Fruit fly (Drosophila melanogaster): ENCODE data around the gene CG17544.
A peak's percentile ranks its signal among the peaks of the same experiment; 100 is the strongest.

CG17544 gene

DNA sequence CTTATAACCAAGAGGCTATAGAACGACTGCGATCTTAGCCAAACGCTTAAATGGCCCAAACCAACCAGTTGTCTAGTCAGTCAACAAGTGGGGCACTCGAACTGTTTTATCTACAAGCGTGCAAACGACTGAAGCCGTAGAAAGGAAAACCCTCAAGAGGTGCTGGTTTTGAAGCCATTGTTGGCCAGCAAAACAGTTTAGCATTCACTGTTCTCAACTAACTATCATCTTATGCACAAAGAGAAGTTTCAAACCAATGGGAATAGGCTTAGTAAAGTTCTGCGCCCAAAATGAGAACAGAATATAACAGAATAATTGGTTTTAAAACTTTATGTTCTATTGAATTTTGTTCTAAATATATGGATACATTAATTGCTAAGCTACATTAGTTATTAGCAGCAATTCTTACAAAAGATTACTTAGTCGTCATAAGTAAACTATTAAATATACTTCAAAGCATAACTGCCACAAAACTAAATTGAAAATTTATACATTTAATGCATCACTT is 4.5 kb downstream of the CG17544 start, which contains the start of gene CG31798 (continued):
- TF ChIP-seq Fer1 (GFP tag; optimal IDR thresholded peaks at IDR 0.05) = no peak
- TF ChIP-seq Hr51 (GFP tag; optimal IDR thresholded peaks at IDR 0.05) = no peak
- TF ChIP-seq CG9437 (GFP tag; optimal IDR thresholded peaks at IDR 0.05) = no peak
- no peak for TF ChIP-seq luna (GFP tag; optimal IDR thresholded peaks at IDR 0.05)
- no peak for TF ChIP-seq jing (GFP tag; optimal IDR thresholded peaks at IDR 0.05)
- no peak for TF ChIP-seq CG11085 (GFP tag; IDR thresholded peaks at IDR 0.05)
- no peak for TF ChIP-seq CG10366 (GFP tag; IDR thresholded peaks at IDR 0.05)
- no peak for TF ChIP-seq Kr (GFP tag; optimal IDR thresholded peaks at IDR 0.05)
- TF ChIP-seq Ssrp (tag; optimal IDR thresholded peaks at IDR 0.05) = no peak
- no peak for TF ChIP-seq p53 (GFP tag; optimal IDR thresholded peaks at IDR 0.05)
- TF ChIP-seq lbe (GFP tag; optimal IDR thresholded peaks at IDR 0.05) = no peak
- peak; percentile 86 for TF ChIP-seq cad (GFP tag; optimal IDR thresholded peaks at IDR 0.05)
- TF ChIP-seq Lhr (GFP tag; optimal IDR thresholded peaks at IDR 0.05) = no peak
- TF ChIP-seq Mad (GFP tag; optimal IDR thresholded peaks at IDR 0.05) = no peak
- TF ChIP-seq ara (GFP tag; IDR thresholded peaks at IDR 0.05) = no peak
- no peak for TF ChIP-seq CG18619 (GFP tag; optimal IDR thresholded peaks at IDR 0.05)
- TF ChIP-seq CG18476 (GFP tag; optimal IDR thresholded peaks at IDR 0.05) = no peak
- TF ChIP-seq CG17568 (GFP tag; optimal IDR thresholded peaks at IDR 0.05) = no peak
- no peak for TF ChIP-seq CG3407 (GFP tag; optimal IDR thresholded peaks at IDR 0.05)
- no peak for TF ChIP-seq Six4 (GFP tag; optimal IDR thresholded peaks at IDR 0.05)
- no peak for TF ChIP-seq NFAT (GFP tag; IDR thresholded peaks at IDR 0.05)
- no peak for TF ChIP-seq Nf-YA (GFP tag; IDR thresholded peaks at IDR 0.05)
- no peak for TF ChIP-seq CG10147 (GFP tag; optimal IDR thresholded peaks at IDR 0.05)
- TF ChIP-seq hkb (optimal IDR thresholded peaks at IDR 0.05) = no peak
- no peak for TF ChIP-seq hkb (GFP tag; IDR thresholded peaks at IDR 0.05)
- TF ChIP-seq CG11504 (tag; optimal IDR thresholded peaks at IDR 0.05) = no peak
- TF ChIP-seq CG8944 (GFP tag; optimal IDR thresholded peaks at IDR 0.05) = no peak
- no peak for TF ChIP-seq Atf3 (GFP tag; optimal IDR thresholded peaks at IDR 0.05)
- TF ChIP-seq CG17359 (tag; optimal IDR thresholded peaks at IDR 0.05) = no peak
- no peak for TF ChIP-seq al (GFP tag; IDR thresholded peaks at IDR 0.05)
- no peak for TF ChIP-seq Hr78 (GFP tag; optimal IDR thresholded peaks at IDR 0.05)
- no peak for TF ChIP-seq H15 (GFP tag; IDR thresholded peaks at IDR 0.05)
- no peak for TF ChIP-seq gcm (GFP tag; optimal IDR thresholded peaks at IDR 0.05)
- TF ChIP-seq CG12391 (tag; optimal IDR thresholded peaks at IDR 0.05) = no peak
- TF ChIP-seq ftz-f1 (GFP tag; optimal IDR thresholded peaks at IDR 0.05) = no peak
- TF ChIP-seq D19A (tag; optimal IDR thresholded peaks at IDR 0.05) = no peak
- TF ChIP-seq pita (GFP tag; optimal IDR thresholded peaks at IDR 0.05) = peak; percentile 84
- TF ChIP-seq MTF-1 (GFP tag; optimal IDR thresholded peaks at IDR 0.05; ENCODE audit: borderline replicate concordance) = no peak
- TF ChIP-seq kni (GFP tag; optimal IDR thresholded peaks at IDR 0.05) = no peak
- no peak for TF ChIP-seq ssp (GFP tag; IDR thresholded peaks at IDR 0.05)
- TF ChIP-seq CG3838 (GFP tag; optimal IDR thresholded peaks at IDR 0.05) = no peak
- TF ChIP-seq Doc3 (GFP tag; IDR thresholded peaks at IDR 0.05; ENCODE audit: partially characterized antibody) = no peak
- no peak for TF ChIP-seq CG2875 (GFP tag; optimal IDR thresholded peaks at IDR 0.05)
- TF ChIP-seq odd (GFP tag; optimal IDR thresholded peaks at IDR 0.05) = no peak
- TF ChIP-seq az2 (GFP tag; optimal IDR thresholded peaks at IDR 0.05) = no peak
- no peak for TF ChIP-seq CG9609 (GFP tag; optimal IDR thresholded peaks at IDR 0.05)
- TF ChIP-seq Opbp (GFP tag; IDR thresholded peaks at IDR 0.05; ENCODE audit: partially characterized antibody) = no peak; the same call in 2 of the 3 replicates
- peak; percentile 52; the same call in 2 of the 3 replicates for TF ChIP-seq knrl (GFP tag; IDR thresholded peaks at IDR 0.05; ENCODE audit: partially characterized antibody)
- no peak for TF ChIP-seq sd (tag; optimal IDR thresholded peaks at IDR 0.05)
- TF ChIP-seq BEAF-32 (GFP tag; optimal IDR thresholded peaks at IDR 0.05) = no peak
- no peak for TF ChIP-seq Dbx (GFP tag; IDR thresholded peaks at IDR 0.05)
